Worm (Caenorhabditis elegans): ENCODE measurements around the gene C03B1.1.

C03B1.1 gene

ce11 chrX:6374451-6374850, at the start of gene C03B1.1:
Gene C03B1.1 (plus strand): TSS chrX:6374751.
- TF ChIP-seq klf-2 (GFP tag; conservative IDR thresholded peaks at IDR 0.05) (no peak), med-1 (GFP tag; optimal IDR thresholded peaks at IDR 0.05; ENCODE audit: insufficient read depth) (no peak), ztf-23 (GFP tag; IDR thresholded peaks at IDR 0.05) (no peak), flt-1 (GFP tag; IDR thresholded peaks at IDR 0.05) (no peak), ref-1 (GFP tag; conservative IDR thresholded peaks at IDR 0.05) (no peak), cog-1 (tag; optimal IDR thresholded peaks at IDR 0.05) (no peak), T22C8.4 (GFP tag; IDR thresholded peaks at IDR 0.05) (no peak), tab-1 (GFP tag; IDR thresholded peaks at IDR 0.05) (no peak), ztf-29 (GFP tag; IDR thresholded peaks at IDR 0.05) (no peak)

- TF ChIP-seq cog-1 (tag; optimal IDR thresholded peaks at IDR 0.05) (no peak), tab-1 (GFP tag; IDR thresholded peaks at IDR 0.05) (no peak), T22C8.4 (GFP tag; IDR thresholded peaks at IDR 0.05) (no peak), flt-1 (GFP tag; IDR thresholded peaks at IDR 0.05) (no peak), klf-2 (GFP tag; conservative IDR thresholded peaks at IDR 0.05) (no peak), med-1 (GFP tag; optimal IDR thresholded peaks at IDR 0.05; ENCODE audit: insufficient read depth) (no peak), ref-1 (GFP tag; conservative IDR thresholded peaks at IDR 0.05) (no peak), ztf-29 (GFP tag; IDR thresholded peaks at IDR 0.05) (no peak), ztf-23 (GFP tag; IDR thresholded peaks at IDR 0.05) (no peak)
These were observed 48.5 kb upstream of the C03B1.1 start, which contains the start of gene col-168 for ce11 chrX:6326088-6326487. Gene col-168 (plus strand): TSS chrX:6326388.

- no peak for TF ChIP-seq ref-1 (GFP tag; conservative IDR thresholded peaks at IDR 0.05)
- TF ChIP-seq tab-1 (GFP tag; IDR thresholded peaks at IDR 0.05), result no peak
- TF ChIP-seq T22C8.4 (GFP tag; IDR thresholded peaks at IDR 0.05), result no peak
- no peak for TF ChIP-seq med-1 (GFP tag; optimal IDR thresholded peaks at IDR 0.05; ENCODE audit: insufficient read depth)
- no peak for TF ChIP-seq cog-1 (tag; optimal IDR thresholded peaks at IDR 0.05)
- no peak for TF ChIP-seq ztf-29 (GFP tag; IDR thresholded peaks at IDR 0.05)
- TF ChIP-seq ztf-23 (GFP tag; IDR thresholded peaks at IDR 0.05), result no peak
- no peak for TF ChIP-seq flt-1 (GFP tag; IDR thresholded peaks at IDR 0.05)
- no peak for TF ChIP-seq klf-2 (GFP tag; conservative IDR thresholded peaks at IDR 0.05)
These were observed 45.7 kb upstream of the C03B1.1 start, which contains the start of gene col-169 for ce11 chrX:6328860-6329259. Gene col-169 (plus strand): TSS chrX:6329160.

- no peak for TF ChIP-seq T22C8.4 (GFP tag; IDR thresholded peaks at IDR 0.05)
- no peak for TF ChIP-seq cog-1 (tag; optimal IDR thresholded peaks at IDR 0.05)
- no peak for TF ChIP-seq ref-1 (GFP tag; conservative IDR thresholded peaks at IDR 0.05)
- TF ChIP-seq klf-2 (GFP tag; conservative IDR thresholded peaks at IDR 0.05), result no peak
- no peak for TF ChIP-seq med-1 (GFP tag; optimal IDR thresholded peaks at IDR 0.05; ENCODE audit: insufficient read depth)
- TF ChIP-seq flt-1 (GFP tag; IDR thresholded peaks at IDR 0.05), result no peak
- TF ChIP-seq ztf-29 (GFP tag; IDR thresholded peaks at IDR 0.05), result no peak
- TF ChIP-seq tab-1 (GFP tag; IDR thresholded peaks at IDR 0.05), result no peak
- TF ChIP-seq ztf-23 (GFP tag; IDR thresholded peaks at IDR 0.05), result no peak
These were observed 43.1 kb upstream of the C03B1.1 start, which contains the start of gene col-170 for ce11 chrX:6331409-6331808. Gene col-170 (plus strand): TSS chrX:6331709.

ce11 chrX:6333998-6334397, 40.6 kb upstream of the C03B1.1 start, which contains the start of gene col-171:
Gene col-171 (plus strand): TSS chrX:6334298.
- TF ChIP-seq ztf-29 (GFP tag; IDR thresholded peaks at IDR 0.05) (no peak), cog-1 (tag; optimal IDR thresholded peaks at IDR 0.05) (no peak), ztf-23 (GFP tag; IDR thresholded peaks at IDR 0.05) (no peak), klf-2 (GFP tag; conservative IDR thresholded peaks at IDR 0.05) (no peak)

- no peak for TF ChIP-seq klf-2 (GFP tag; conservative IDR thresholded peaks at IDR 0.05)
- no peak for TF ChIP-seq flt-1 (GFP tag; IDR thresholded peaks at IDR 0.05)
- no peak for TF ChIP-seq ztf-29 (GFP tag; IDR thresholded peaks at IDR 0.05)
- TF ChIP-seq cog-1 (tag; optimal IDR thresholded peaks at IDR 0.05), result no peak
- no peak for TF ChIP-seq T22C8.4 (GFP tag; IDR thresholded peaks at IDR 0.05)
- no peak for TF ChIP-seq tab-1 (GFP tag; IDR thresholded peaks at IDR 0.05)
- TF ChIP-seq ref-1 (GFP tag; conservative IDR thresholded peaks at IDR 0.05), result no peak
- no peak for TF ChIP-seq med-1 (GFP tag; optimal IDR thresholded peaks at IDR 0.05; ENCODE audit: insufficient read depth)
- TF ChIP-seq ztf-23 (GFP tag; IDR thresholded peaks at IDR 0.05), result no peak
These were observed 39.9 kb upstream of the C03B1.1 start for ce11 chrX:6334602-6335001.

- TF ChIP-seq klf-2 (GFP tag; conservative IDR thresholded peaks at IDR 0.05) (no peak), med-1 (GFP tag; optimal IDR thresholded peaks at IDR 0.05; ENCODE audit: insufficient read depth) (no peak), ref-1 (GFP tag; conservative IDR thresholded peaks at IDR 0.05) (no peak), cog-1 (tag; optimal IDR thresholded peaks at IDR 0.05) (no peak), T22C8.4 (GFP tag; IDR thresholded peaks at IDR 0.05) (no peak), ztf-29 (GFP tag; IDR thresholded peaks at IDR 0.05) (no peak), tab-1 (GFP tag; IDR thresholded peaks at IDR 0.05) (no peak), flt-1 (GFP tag; IDR thresholded peaks at IDR 0.05) (no peak), ztf-23 (GFP tag; IDR thresholded peaks at IDR 0.05) (no peak)
These were observed 37.2 kb upstream of the C03B1.1 start for ce11 chrX:6337338-6337737.

ce11 chrX:6337951-6338350, 36.6 kb upstream of the C03B1.1 start, which contains the start of gene C03B1.13:
Gene C03B1.13 (minus strand): TSS chrX:6338051.
- no peak for TF ChIP-seq med-1 (GFP tag; optimal IDR thresholded peaks at IDR 0.05; ENCODE audit: insufficient read depth)
- TF ChIP-seq klf-2 (GFP tag; conservative IDR thresholded peaks at IDR 0.05), result no peak
- TF ChIP-seq ref-1 (GFP tag; conservative IDR thresholded peaks at IDR 0.05), result no peak
- no peak for TF ChIP-seq ztf-23 (GFP tag; IDR thresholded peaks at IDR 0.05)
- TF ChIP-seq T22C8.4 (GFP tag; IDR thresholded peaks at IDR 0.05), result no peak
- no peak for TF ChIP-seq flt-1 (GFP tag; IDR thresholded peaks at IDR 0.05)
- no peak for TF ChIP-seq cog-1 (tag; optimal IDR thresholded peaks at IDR 0.05)
- TF ChIP-seq ztf-29 (GFP tag; IDR thresholded peaks at IDR 0.05), result no peak
- no peak for TF ChIP-seq tab-1 (GFP tag; IDR thresholded peaks at IDR 0.05)

ce11 chrX:6338446-6338845, 36.1 kb upstream of the C03B1.1 start:
- TF ChIP-seq tab-1 (GFP tag; IDR thresholded peaks at IDR 0.05), result no peak
- TF ChIP-seq ztf-29 (GFP tag; IDR thresholded peaks at IDR 0.05), result no peak
- no peak for TF ChIP-seq ztf-23 (GFP tag; IDR thresholded peaks at IDR 0.05)
- no peak for TF ChIP-seq cog-1 (tag; optimal IDR thresholded peaks at IDR 0.05)
- no peak for TF ChIP-seq med-1 (GFP tag; optimal IDR thresholded peaks at IDR 0.05; ENCODE audit: insufficient read depth)
- TF ChIP-seq T22C8.4 (GFP tag; IDR thresholded peaks at IDR 0.05), result no peak

- no peak for TF ChIP-seq cog-1 (tag; optimal IDR thresholded peaks at IDR 0.05)
- no peak for TF ChIP-seq med-1 (GFP tag; optimal IDR thresholded peaks at IDR 0.05; ENCODE audit: insufficient read depth)
- no peak for TF ChIP-seq ztf-29 (GFP tag; IDR thresholded peaks at IDR 0.05)
- TF ChIP-seq T22C8.4 (GFP tag; IDR thresholded peaks at IDR 0.05), result no peak
- TF ChIP-seq ztf-23 (GFP tag; IDR thresholded peaks at IDR 0.05), result no peak
- TF ChIP-seq ref-1 (GFP tag; conservative IDR thresholded peaks at IDR 0.05), result no peak
These were observed 33.0 kb upstream of the C03B1.1 start, which contains the start of gene C03B1.7 for ce11 chrX:6341513-6341912. Gene C03B1.7 (plus strand): TSS chrX:6341813.

Data from whole organism, midembryonic.